Worm (Caenorhabditis elegans): ENCODE measurements around the gene npax-3.

Gene npax-3

ce11 chrIV:10811388-10811787 lies 16.6 kb downstream of the npax-3 start:
- TF ChIP-seq fkh-10 (GFP tag; optimal IDR thresholded peaks at IDR 0.05) = no peak
- TF ChIP-seq pha-4 (tag; optimal IDR thresholded peaks at IDR 0.05) = peak; percentile 5

ce11 chrIV:10810820-10811219 lies 17.1 kb downstream of the npax-3 start:
- TF ChIP-seq eor-1 (tag; optimal IDR thresholded peaks at IDR 0.05) (no peak), elt-2 (tag; optimal IDR thresholded peaks at IDR 0.05) (peak; percentile 78), skn-1 (tag; optimal IDR thresholded peaks at IDR 0.05) (peak; percentile 7), pqm-1 (tag; optimal IDR thresholded peaks at IDR 0.05) (peak; percentile 95), pha-4 (tag; optimal IDR thresholded peaks at IDR 0.05) (peak; percentile 15), snpc-4 (tag; optimal IDR thresholded peaks at IDR 0.05) (no peak)

ce11 chrIV:10803973-10804372 lies 24.0 kb downstream of the npax-3 start:
- no peak for TF ChIP-seq fkh-10 (GFP tag; optimal IDR thresholded peaks at IDR 0.05)
- no peak for TF ChIP-seq pha-4 (tag; optimal IDR thresholded peaks at IDR 0.05)
- TF ChIP-seq ceh-28 (tag; optimal IDR thresholded peaks at IDR 0.05) = no peak
- no peak for TF ChIP-seq unc-39 (tag; optimal IDR thresholded peaks at IDR 0.05)
- no peak for TF ChIP-seq ceh-82 (tag; optimal IDR thresholded peaks at IDR 0.05)
- no peak for TF ChIP-seq elt-1 (tag; optimal IDR thresholded peaks at IDR 0.05)
- no peak for TF ChIP-seq egl-27 (tag; optimal IDR thresholded peaks at IDR 0.05)
- no peak for TF ChIP-seq sea-2 (GFP tag; optimal IDR thresholded peaks at IDR 0.05)
- TF ChIP-seq fkh-2 (tag; optimal IDR thresholded peaks at IDR 0.05) = no peak
- TF ChIP-seq tbx-2 (tag; optimal IDR thresholded peaks at IDR 0.05) = no peak
- TF ChIP-seq eor-1 (tag; optimal IDR thresholded peaks at IDR 0.05) = no peak

- TF ChIP-seq sea-2 (GFP tag; optimal IDR thresholded peaks at IDR 0.05) (no peak), ZK546.5 (tag; optimal IDR thresholded peaks at IDR 0.05) (no peak), fkh-2 (tag; optimal IDR thresholded peaks at IDR 0.05) (no peak), lsy-12 (tag; optimal IDR thresholded peaks at IDR 0.05) (no peak), nhr-67 (tag; optimal IDR thresholded peaks at IDR 0.05) (no peak), unc-62 (GFP tag; optimal IDR thresholded peaks at IDR 0.05) (no peak), ceh-82 (tag; optimal IDR thresholded peaks at IDR 0.05) (no peak), elt-2 (tag; optimal IDR thresholded peaks at IDR 0.05) (no peak), aly-2 (tag; optimal IDR thresholded peaks at IDR 0.05) (no peak)
These were observed 28.6 kb downstream of the npax-3 start, which contains the start of gene zipt-2.1 for ce11 chrIV:10799354-10799753. zipt-2.1 (plus strand) TSS chrIV:10799654.

ce11 chrIV:10798604-10799003 lies 29.3 kb downstream of the npax-3 start:
- TF ChIP-seq elt-3 (tag; optimal IDR thresholded peaks at IDR 0.05) = no peak
- TF ChIP-seq hmg-11 (tag; optimal IDR thresholded peaks at IDR 0.05) = no peak
- no peak for TF ChIP-seq mml-1 (tag; optimal IDR thresholded peaks at IDR 0.05)
- TF ChIP-seq elt-2 (tag; optimal IDR thresholded peaks at IDR 0.05) = peak; percentile 40
- peak; percentile 30 for TF ChIP-seq pqm-1 (tag; optimal IDR thresholded peaks at IDR 0.05)

ce11 chrIV:10796707-10797106 lies 31.2 kb downstream of the npax-3 start:
- peak; percentile 78 for TF ChIP-seq elt-2 (tag; optimal IDR thresholded peaks at IDR 0.05)
- TF ChIP-seq nhr-43 (tag; optimal IDR thresholded peaks at IDR 0.05; ENCODE audit: poor library complexity, severe bottlenecking) = no peak
- TF ChIP-seq pqm-1 (tag; optimal IDR thresholded peaks at IDR 0.05) = peak; percentile 56

- TF ChIP-seq pha-4 (tag; optimal IDR thresholded peaks at IDR 0.05) (peak; percentile 77), mdl-1 (tag; optimal IDR thresholded peaks at IDR 0.05) (no peak), elt-1 (tag; optimal IDR thresholded peaks at IDR 0.05) (no peak), pqm-1 (tag; optimal IDR thresholded peaks at IDR 0.05) (peak; percentile 41), elt-2 (tag; optimal IDR thresholded peaks at IDR 0.05) (peak; percentile 76)
These were observed 32.3 kb downstream of the npax-3 start for ce11 chrIV:10795678-10796077.

- TF ChIP-seq nhr-25 (tag; optimal IDR thresholded peaks at IDR 0.05) (peak; percentile 31), ceh-82 (tag; optimal IDR thresholded peaks at IDR 0.05) (no peak), eor-1 (tag; optimal IDR thresholded peaks at IDR 0.05) (no peak)
These were observed 37.6 kb downstream of the npax-3 start, which contains the start of gene pept-2 for ce11 chrIV:10790353-10790752. pept-2 (plus strand) TSS chrIV:10790653.
